Worm (Caenorhabditis elegans) whole organism, mixed stage, embryonic: ENCODE data around the gene igdb-3.

ENCODE experiments used
- ceh-43 ChIP-seq: fragments of 200-800 bp; sonication (Bioruptor generic); optimal IDR thresholded peaks from 2 replicates; lab custom pipeline; 2018; ENCODE audit warnings: mild to moderate bottlenecking, missing genetic modification characterization, moderate library complexity, missing compliant biosample characterization
- ces-1 ChIP-seq: fragments of 150-350 bp; optimal IDR thresholded peaks from 2 replicates; lab custom pipeline; 2014; ENCODE audit warnings: missing biosample characterization, missing genetic modification reagents, missing genetic modification characterization
- lin-13 ChIP-seq: fragments of 150-350 bp; optimal IDR thresholded peaks from 2 replicates; lab custom pipeline; 2014; ENCODE audit warnings: missing biosample characterization, missing genetic modification characterization
- lsy-2 ChIP-seq: fragments of 150-350 bp; optimal IDR thresholded peaks from 2 replicates; lab custom pipeline; 2014; ENCODE audit warnings: missing biosample characterization, missing genetic modification characterization
- nhr-12 ChIP-seq: fragments of 150-350 bp; optimal IDR thresholded peaks from 2 replicates; lab custom pipeline; 2014; ENCODE audit warnings: missing biosample characterization, missing genetic modification characterization
- nhr-2 ChIP-seq: fragments of 150-350 bp; optimal IDR thresholded peaks from 2 replicates; lab custom pipeline; 2014; ENCODE audit warnings: missing biosample characterization, missing genetic modification characterization
- nhr-237 ChIP-seq: fragments of 150-350 bp; optimal IDR thresholded peaks from 2 replicates; lab custom pipeline; 2014; ENCODE audit warnings: missing biosample characterization, missing genetic modification characterization
- nhr-28 ChIP-seq: fragments of 150-350 bp; optimal IDR thresholded peaks from 2 replicates; lab custom pipeline; 2014; ENCODE audit warnings: missing biosample characterization, missing genetic modification characterization
- nhr-76 ChIP-seq: sonication (generic microtip); optimal IDR thresholded peaks from 2 replicates; lab custom pipeline; 2017; ENCODE audit warnings: missing biosample characterization, missing genetic modification characterization
- pha-4 ChIP-seq: fragments of 150-350 bp; optimal IDR thresholded peaks from 2 replicates; lab custom pipeline; 2018; ENCODE audit warnings: missing biosample characterization, missing genetic modification reagents, missing genetic modification characterization
- unc-39 ChIP-seq: fragments of 150-350 bp; optimal IDR thresholded peaks from 2 replicates; lab custom pipeline; 2014; ENCODE audit warnings: missing biosample characterization, missing genetic modification characterization
- unc-62 ChIP-seq: fragments of 150-350 bp; optimal IDR thresholded peaks from 2 replicates; lab custom pipeline; 2014; ENCODE audit warnings: missing biosample characterization, missing genetic modification reagents, missing genetic modification characterization
- zip-8 ChIP-seq: fragments of 150-350 bp; optimal IDR thresholded peaks from 2 replicates; lab custom pipeline; 2014; ENCODE audit warnings: missing biosample characterization, missing genetic modification characterization

ce11 chrX:6377634-6378288 lies 7.5 kb upstream of the igdb-3 start, which contains the start of gene lmp-1:
- no peak for TF ChIP-seq nhr-2 (tag; lab: Kevin White, UChicago)
- TF ChIP-seq ceh-43, result no peak
- TF ChIP-seq unc-62 (GFP tag; lab: Kevin White, UChicago), result no peak
- TF ChIP-seq nhr-28 (tag; lab: Kevin White, UChicago), result no peak
- TF ChIP-seq ces-1 (GFP tag; lab: Kevin White, UChicago), result no peak
- TF ChIP-seq zip-8 (tag; lab: Kevin White, UChicago), result no peak
- TF ChIP-seq nhr-76 (tag; lab: Kevin White, UChicago), result no peak
- TF ChIP-seq unc-39, result no peak
- TF ChIP-seq nhr-237 (tag; lab: Kevin White, UChicago), result no peak
- TF ChIP-seq lin-13 (tag; lab: Kevin White, UChicago), result no peak
- TF ChIP-seq nhr-12 (tag; lab: Kevin White, UChicago), result no peak
- no peak for TF ChIP-seq lsy-2 (tag; lab: Kevin White, UChicago)
- no peak for TF ChIP-seq pha-4
